Worm (Caenorhabditis elegans): ENCODE results near the gene C02B10.4.

The C02B10.4 gene

ce11 chrIV:5108971-5109370 lies 17.6 kb downstream of the C02B10.4 start:
- TF ChIP-seq F49E8.2 (tag; optimal IDR thresholded peaks at IDR 0.05; ENCODE audit: insufficient read depth), result no peak
- TF ChIP-seq attf-3 (GFP tag; conservative IDR thresholded peaks at IDR 0.05), result no peak
- TF ChIP-seq ceh-58 (GFP tag; IDR thresholded peaks at IDR 0.05), result no peak
- no peak for TF ChIP-seq ceh-40 (GFP tag; IDR thresholded peaks at IDR 0.05)

ce11 chrIV:5109943-5110342 lies 18.6 kb downstream of the C02B10.4 start:
- no peak for TF ChIP-seq zfh-2 (GFP tag; conservative IDR thresholded peaks at IDR 0.05)
- TF ChIP-seq ztf-28 (GFP tag; IDR thresholded peaks at IDR 0.05), result no peak
- TF ChIP-seq lin-54 (GFP tag; optimal IDR thresholded peaks at IDR 0.05), result no peak
- no peak for TF ChIP-seq egl-18 (GFP tag; IDR thresholded peaks at IDR 0.05)
- no peak for TF ChIP-seq F23B12.7 (tag; optimal IDR thresholded peaks at IDR 0.05; ENCODE audit: insufficient read depth)
- no peak for TF ChIP-seq mcd-1 (GFP tag; IDR thresholded peaks at IDR 0.05)
- no peak for TF ChIP-seq lin-35 (GFP tag; optimal IDR thresholded peaks at IDR 0.05)
- no peak for TF ChIP-seq hlh-26 (GFP tag; conservative IDR thresholded peaks at IDR 0.05)

- TF ChIP-seq athp-1 (tag; optimal IDR thresholded peaks at IDR 0.05) (no peak), nhr-120 (GFP tag; IDR thresholded peaks at IDR 0.05) (no peak), somi-1 (GFP tag; optimal IDR thresholded peaks at IDR 0.05) (no peak), Y56A3A.18 (GFP tag; IDR thresholded peaks at IDR 0.05) (no peak), cebp-2 (GFP tag; IDR thresholded peaks at IDR 0.05) (no peak), Y67H2A.10 (GFP tag; conservative IDR thresholded peaks at IDR 0.05) (no peak), Y53G8AR.9 (GFP tag; conservative IDR thresholded peaks at IDR 0.05) (no peak), madf-3 (GFP tag; IDR thresholded peaks at IDR 0.05) (no peak), gei-17 (GFP tag; optimal IDR thresholded peaks at IDR 0.05) (no peak), ekl-4 (GFP tag; IDR thresholded peaks at IDR 0.05) (no peak), ztf-3 (GFP tag; optimal IDR thresholded peaks at IDR 0.05) (no peak), lin-40 (tag; optimal IDR thresholded peaks at IDR 0.05) (no peak), tbp1 (GFP tag; optimal IDR thresholded peaks at IDR 0.05) (no peak), B0336.3 (GFP tag; IDR thresholded peaks at IDR 0.05) (no peak), sptf-2 (GFP tag; optimal IDR thresholded peaks at IDR 0.05) (no peak)
These were observed 19.1 kb downstream of the C02B10.4 start for ce11 chrIV:5110391-5110930.

ce11 chrIV:5111533-5111932 lies 20.1 kb downstream of the C02B10.4 start, which contains the start of gene AC7.3:
Gene AC7.3, plus strand, starts transcription at chrIV:5111833.
- TF ChIP-seq ztf-26 (tag; optimal IDR thresholded peaks at IDR 0.05), result no peak
- no peak for TF ChIP-seq ztf-3 (GFP tag; optimal IDR thresholded peaks at IDR 0.05)
- no peak for TF ChIP-seq rcor-1 (GFP tag; IDR thresholded peaks at IDR 0.05)
- TF ChIP-seq nhr-120 (GFP tag; IDR thresholded peaks at IDR 0.05), result no peak

- TF ChIP-seq egl-44 (GFP tag; IDR thresholded peaks at IDR 0.05) (no peak), K11D2.4 (GFP tag; IDR thresholded peaks at IDR 0.05) (no peak), dox-1 (GFP tag; IDR thresholded peaks at IDR 0.05) (no peak), madf-8 (GFP tag; conservative IDR thresholded peaks at IDR 0.05) (no peak), Y79H2A.3 (GFP tag; conservative IDR thresholded peaks at IDR 0.05) (no peak), tlf-1 (GFP tag; optimal IDR thresholded peaks at IDR 0.05) (no peak), zim-3 (tag; optimal IDR thresholded peaks at IDR 0.05) (no peak), rpc-1 (optimal IDR thresholded peaks at IDR 0.05) (no peak), rpc-1 (tag; optimal IDR thresholded peaks at IDR 0.05) (no peak), lin-54 (GFP tag; optimal IDR thresholded peaks at IDR 0.05) (no peak), ztf-26 (tag; optimal IDR thresholded peaks at IDR 0.05) (no peak), F49E8.2 (tag; optimal IDR thresholded peaks at IDR 0.05; ENCODE audit: insufficient read depth) (no peak), nhr-90 (tag; optimal IDR thresholded peaks at IDR 0.05) (no peak), lsl-1 (GFP tag; optimal IDR thresholded peaks at IDR 0.05) (no peak), nfya-1 (tag; optimal IDR thresholded peaks at IDR 0.05; ENCODE audit: borderline replicate concordance, insufficient read depth) (no peak), hmg-1.2 (GFP tag; IDR thresholded peaks at IDR 0.05) (no peak), ceh-91 (GFP tag; IDR thresholded peaks at IDR 0.05) (no peak), F52B5.7 (tag; optimal IDR thresholded peaks at IDR 0.05) (no peak), athp-1 (tag; optimal IDR thresholded peaks at IDR 0.05) (no peak)
These were observed 30.6 kb downstream of the C02B10.4 start, which contains the start of gene tkr-3 for ce11 chrIV:5121995-5122394. Gene tkr-3, minus strand, starts transcription at chrIV:5122095.

Measured in whole organism, young adult.